Fruit fly (Drosophila melanogaster) whole organism, embryonic: ENCODE results near the gene CNMaR.

Experiments
- ATbp ChIP-seq: fragments of 200-800 bp; sonication (Bioruptor generic); optimal IDR thresholded peaks from 2 replicates; lab custom pipeline; 2017; ENCODE audit warnings: missing biosample characterization, mild to moderate bottlenecking, missing genetic modification characterization, missing genetic modification reagents
- Adf1 ChIP-seq: fragments of 200-800 bp; sonication (Bioruptor generic); IDR thresholded peaks from 2 replicates; pipeline ENCODE4 v1.3.6; 2022; ENCODE audit warnings: missing biosample characterization, missing genetic modification characterization
- Atf3 ChIP-seq: fragments of 200-800 bp; sonication (Bioruptor generic); optimal IDR thresholded peaks from 3 replicates; lab custom pipeline; 2016; ENCODE audit warnings: missing biosample characterization, missing genetic modification characterization
- CG10321 ChIP-seq: fragments of 200-800 bp; sonication (Bioruptor generic); IDR thresholded peaks from 2 replicates; pipeline ENCODE4 v1.3.6; 2022; ENCODE audit warnings: missing biosample characterization, missing genetic modification characterization
- CG10431 ChIP-seq: fragments of 200-800 bp; sonication (Bioruptor generic); optimal IDR thresholded peaks from 3 replicates; lab custom pipeline; 2018; ENCODE audit warnings: missing biosample characterization, mild to moderate bottlenecking, missing genetic modification characterization
- CG10565 ChIP-seq: fragments of 200-800 bp; sonication (Bioruptor generic); optimal IDR thresholded peaks from 3 replicates; lab custom pipeline; 2016; ENCODE audit warnings: missing biosample characterization, mild to moderate bottlenecking, missing genetic modification characterization
- CG11398 ChIP-seq: fragments of 200-800 bp; sonication (Bioruptor generic); optimal IDR thresholded peaks from 2 replicates; lab custom pipeline; 2016; ENCODE audit warnings: missing biosample characterization, missing genetic modification characterization
- CG13424 ChIP-seq: fragments of 200-800 bp; sonication (Bioruptor generic); optimal IDR thresholded peaks from 2 replicates; lab custom pipeline; 2019; ENCODE audit warnings: missing biosample characterization, mild to moderate bottlenecking, missing genetic modification characterization, moderate library complexity
- CG13624 ChIP-seq: fragments of 200-800 bp; sonication (Bioruptor generic); optimal IDR thresholded peaks from 2 replicates; lab custom pipeline; 2016; ENCODE audit warnings: missing biosample characterization, missing genetic modification characterization
- CG13894 ChIP-seq: fragments of 200-800 bp; sonication (Bioruptor generic); optimal IDR thresholded peaks from 3 replicates; lab custom pipeline; 2018; ENCODE audit warnings: missing biosample characterization, mild to moderate bottlenecking, missing genetic modification characterization, moderate library complexity
- CG17328 ChIP-seq: fragments of 200-800 bp; sonication (Bioruptor generic); IDR thresholded peaks from 2 replicates; pipeline ENCODE4 v1.3.6; 2022; ENCODE audit warnings: missing biosample characterization, missing genetic modification characterization
- CG18011 ChIP-seq: fragments of 200-800 bp; sonication (Bioruptor generic); optimal IDR thresholded peaks from 2 replicates; lab custom pipeline; 2017; ENCODE audit warnings: missing biosample characterization, missing genetic modification characterization, mild to moderate bottlenecking, moderate library complexity, missing genotype
- CG18599 ChIP-seq: fragments of 200-800 bp; sonication (Bioruptor generic); optimal IDR thresholded peaks from 3 replicates; lab custom pipeline; 2017; ENCODE audit warnings: missing biosample characterization, missing genetic modification characterization, mild to moderate bottlenecking, moderate library complexity, missing genetic modification reagents
- CG30403 ChIP-seq: fragments of 200-800 bp; sonication (Bioruptor generic); optimal IDR thresholded peaks from 3 replicates; lab custom pipeline; 2016; ENCODE audit warnings: missing biosample characterization, missing genetic modification characterization
- CG31388 ChIP-seq: fragments of 200-800 bp; sonication (Bioruptor generic); optimal IDR thresholded peaks from 2 replicates; lab custom pipeline; 2016; ENCODE audit warnings: missing biosample characterization, missing genetic modification characterization
- CG3281 ChIP-seq: fragments of 200-800 bp; sonication (Bioruptor generic); optimal IDR thresholded peaks from 3 replicates; lab custom pipeline; 2017; ENCODE audit warnings: missing biosample characterization, mild to moderate bottlenecking, missing genetic modification characterization
- CG33557 ChIP-seq: fragments of 200-800 bp; sonication (Bioruptor generic); optimal IDR thresholded peaks from 2 replicates; lab custom pipeline; 2019; ENCODE audit warnings: missing biosample characterization, mild to moderate bottlenecking, missing genetic modification characterization, moderate library complexity
- CG4424 ChIP-seq: fragments of 200-800 bp; sonication (Bioruptor generic); optimal IDR thresholded peaks from 3 replicates; lab custom pipeline; 2016; ENCODE audit warnings: missing biosample characterization, missing genetic modification characterization
- CG5953 ChIP-seq: fragments of 200-800 bp; sonication (Bioruptor generic); IDR thresholded peaks from 2 replicates; pipeline ENCODE4 v1.3.6; 2022; ENCODE audit warnings: missing biosample characterization, missing genetic modification characterization
- CG6765 ChIP-seq: fragments of 200-800 bp; sonication (Bioruptor generic); optimal IDR thresholded peaks from 3 replicates; lab custom pipeline; 2017; ENCODE audit warnings: missing biosample characterization, mild to moderate bottlenecking, missing genetic modification characterization
- CG7786 ChIP-seq: fragments of 200-800 bp; sonication (Bioruptor generic); optimal IDR thresholded peaks from 2 replicates; lab custom pipeline; 2016; ENCODE audit warnings: missing biosample characterization, missing genetic modification characterization
- CG8089 ChIP-seq: fragments of 200-800 bp; sonication (Bioruptor generic); optimal IDR thresholded peaks from 3 replicates; lab custom pipeline; 2016; ENCODE audit warnings: missing biosample characterization, missing genetic modification characterization
- CG8765 ChIP-seq: fragments of 200-800 bp; sonication (Bioruptor generic); IDR thresholded peaks from 2 replicates; pipeline ENCODE4 v1.3.6; 2022; ENCODE audit warnings: missing biosample characterization, missing genetic modification characterization
- CG9817 ChIP-seq: fragments of 200-800 bp; sonication (Bioruptor generic); optimal IDR thresholded peaks from 2 replicates; lab custom pipeline; 2018; ENCODE audit warnings: missing biosample characterization, mild to moderate bottlenecking, missing genetic modification characterization, moderate library complexity
- Dll ChIP-seq: fragments of 200-800 bp; sonication (Bioruptor generic); IDR thresholded peaks from 4 replicates; pipeline ENCODE4 v1.3.6; 2022; ENCODE audit warnings: missing biosample characterization, missing genetic modification characterization; ENCODE audit not compliant: partially characterized antibody
- E2f1 ChIP-seq: fragments of 200-800 bp; sonication (Bioruptor generic); IDR thresholded peaks from 2 replicates; pipeline ENCODE4 v1.3.6; 2022; ENCODE audit warnings: missing biosample characterization, missing genetic modification characterization
- Hmx ChIP-seq: fragments of 200-800 bp; sonication (Bioruptor generic); optimal IDR thresholded peaks from 2 replicates; lab custom pipeline; 2016; ENCODE audit warnings: missing biosample characterization, missing genetic modification characterization
- Hsf ChIP-seq: fragments of 200-800 bp; sonication (Bioruptor generic); optimal IDR thresholded peaks from 3 replicates; lab custom pipeline; 2016; ENCODE audit warnings: missing biosample characterization, missing genetic modification characterization
- MBD-R2 ChIP-seq: fragments of 200-800 bp; sonication (Bioruptor generic); IDR thresholded peaks from 2 replicates; pipeline ENCODE4 v1.3.6; 2022; ENCODE audit warnings: missing biosample characterization, missing genetic modification characterization
- Max ChIP-seq: fragments of 200-800 bp; sonication (Bioruptor generic); optimal IDR thresholded peaks from 2 replicates; lab custom pipeline; 2016; ENCODE audit warnings: missing biosample characterization, mild to moderate bottlenecking, missing genetic modification characterization
- Taf1 ChIP-seq: fragments of 200-800 bp; sonication (Bioruptor generic); IDR thresholded peaks from 2 replicates; pipeline ENCODE4 v1.3.6; 2022; ENCODE audit warnings: missing biosample characterization, missing genetic modification characterization
- Tbp ChIP-seq: fragments of >200 bp; optimal IDR thresholded peaks from 2 replicates; lab custom pipeline; 2018; ENCODE audit warnings: missing biosample characterization, missing genetic modification characterization
- Vsx1 ChIP-seq: fragments of 200-800 bp; sonication (Bioruptor generic); optimal IDR thresholded peaks from 2 replicates; lab custom pipeline; 2017; ENCODE audit warnings: missing biosample characterization, mild to moderate bottlenecking, missing genetic modification characterization, missing genetic modification reagents
- bab2 ChIP-seq: fragments of 200-800 bp; sonication (Bioruptor generic); optimal IDR thresholded peaks from 2 replicates; lab custom pipeline; 2016; ENCODE audit warnings: missing biosample characterization, missing genetic modification characterization
- bsh ChIP-seq, 2 experiments: fragments of 200-800 bp; sonication (Bioruptor generic); optimal IDR thresholded peaks; 2 replicates each; lab custom pipeline; 2017 to 2018; ENCODE audit warnings: mild to moderate bottlenecking in 2 of 2, missing biosample characterization in 2 of 2, missing genetic modification characterization in 2 of 2, moderate library complexity in 1 of 2
- btn ChIP-seq: fragments of 200-800 bp; sonication (Bioruptor generic); optimal IDR thresholded peaks from 2 replicates; lab custom pipeline; 2016; ENCODE audit warnings: missing biosample characterization, missing genetic modification characterization
- crc ChIP-seq: fragments of 200-800 bp; sonication (Bioruptor generic); optimal IDR thresholded peaks from 2 replicates; lab custom pipeline; 2016; ENCODE audit warnings: missing biosample characterization, missing genetic modification characterization
- exex ChIP-seq: fragments of 200-800 bp; sonication (Bioruptor generic); optimal IDR thresholded peaks from 4 replicates; lab custom pipeline; 2018; ENCODE audit warnings: missing biosample characterization, mild to moderate bottlenecking, missing genetic modification characterization, moderate library complexity
- her ChIP-seq: fragments of 200-800 bp; sonication (Bioruptor generic); optimal IDR thresholded peaks from 2 replicates; lab custom pipeline; 2016; ENCODE audit warnings: missing biosample characterization, missing genetic modification characterization
- ken ChIP-seq: fragments of 200-800 bp; sonication (Bioruptor generic); IDR thresholded peaks from 3 replicates; pipeline ENCODE4 v1.3.6; 2022; ENCODE audit warnings: missing biosample characterization, missing genetic modification characterization
- luna ChIP-seq: fragments of 200-800 bp; sonication (Bioruptor generic); optimal IDR thresholded peaks from 2 replicates; lab custom pipeline; 2016; ENCODE audit warnings: missing biosample characterization, missing genetic modification characterization
- org-1 ChIP-seq: fragments of 200-800 bp; sonication (Bioruptor generic); optimal IDR thresholded peaks from 2 replicates; lab custom pipeline; 2017; ENCODE audit warnings: missing biosample characterization, missing genetic modification characterization
- prd ChIP-seq, 3 experiments: fragments of >200 bp in 2 of 3; fragments of 200-800 bp in 1 of 3; sonication (Bioruptor generic) in 1 of 3; optimal IDR thresholded peaks in 2 of 3; IDR thresholded peaks in 1 of 3; 2 replicates in 2 of 3; 3 replicates in 1 of 3; pipeline versions ENCODE4 v1.3.6 to Lab custom; 2017 to 2022; ENCODE audit warnings: missing biosample characterization in 1 of 3, missing genetic modification characterization in 1 of 3
- row ChIP-seq: fragments of 200-800 bp; sonication (Bioruptor generic); IDR thresholded peaks from 3 replicates; pipeline ENCODE4 v1.3.6; 2022; ENCODE audit warnings: missing biosample characterization, missing genetic modification characterization
- scrt ChIP-seq: fragments of 200-800 bp; sonication (Bioruptor generic); optimal IDR thresholded peaks from 2 replicates; lab custom pipeline; 2018; ENCODE audit warnings: missing biosample characterization, mild to moderate bottlenecking, missing genetic modification characterization, moderate library complexity
- seq ChIP-seq: fragments of 200-800 bp; sonication (Bioruptor generic); IDR thresholded peaks from 2 replicates; pipeline ENCODE4 v1.3.6; 2022; ENCODE audit warnings: missing biosample characterization, missing genetic modification characterization
- slbo ChIP-seq: fragments of 200-800 bp; sonication (Bioruptor generic); IDR thresholded peaks from 2 replicates; pipeline ENCODE4 v1.3.6; 2022; ENCODE audit warnings: missing biosample characterization, missing genetic modification characterization
- stwl ChIP-seq: fragments of 200-800 bp; sonication (Bioruptor generic); optimal IDR thresholded peaks from 3 replicates; lab custom pipeline; 2018; ENCODE audit warnings: missing biosample characterization, mild to moderate bottlenecking, missing genetic modification characterization, moderate library complexity
- tup ChIP-seq: fragments of 200-800 bp; sonication (Bioruptor generic); optimal IDR thresholded peaks from 2 replicates; lab custom pipeline; 2016; ENCODE audit warnings: missing biosample characterization, mild to moderate bottlenecking, missing genetic modification characterization, moderate library complexity

Gene CNMaR

DNA sequence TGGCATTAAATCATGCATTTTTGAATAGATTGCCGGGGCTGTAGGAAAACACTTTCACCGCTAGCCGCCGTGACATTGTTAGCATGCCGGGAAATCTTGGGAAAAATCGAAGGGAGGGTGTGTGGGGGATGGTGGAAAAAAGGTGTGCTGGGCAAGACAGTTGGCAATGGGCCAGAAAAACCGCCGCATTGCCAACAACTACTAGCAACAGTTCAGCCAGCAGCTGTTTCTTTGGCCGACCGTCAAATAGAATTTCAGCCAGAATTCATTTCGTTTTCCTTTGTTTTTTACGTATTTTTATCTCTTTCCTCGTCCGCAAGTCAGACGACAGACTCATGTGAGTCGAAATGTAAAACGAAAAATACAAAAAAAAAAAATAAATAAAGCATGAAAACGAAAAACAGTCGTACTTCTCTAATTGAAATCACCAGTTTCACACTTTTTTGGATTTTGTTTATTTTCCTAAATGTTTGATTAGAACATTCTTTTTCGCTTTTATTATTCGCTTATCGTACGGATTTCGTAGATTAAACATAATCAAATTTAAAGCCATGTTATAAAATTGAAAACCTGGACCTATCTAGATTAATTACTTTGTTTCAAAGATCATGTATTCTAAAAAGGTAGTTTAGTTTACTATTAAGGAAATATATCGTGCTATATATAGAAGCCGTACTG, 47.0 kb downstream of the CNMaR start (continued):
- TF ChIP-seq prd (optimal IDR thresholded peaks at IDR 0.05; lab: Kevin White, UChicago) (no peak), prd (GFP tag; IDR thresholded peaks at IDR 0.05; lab: Robert Waterston, UW) (peak; percentile 18; the same call in 1 of the 3 replicates), Hmx (GFP tag; lab: Kevin White, UChicago) (peak; percentile 30), Vsx1 (no peak), row (GFP tag; lab: Robert Waterston, UW) (peak; percentile 62), her (GFP tag; lab: Kevin White, UChicago) (no peak), CG13424 (tag; lab: Kevin White, UChicago) (peak; percentile 53), CG9817 (tag; lab: Kevin White, UChicago) (peak; percentile 18), CG18599 (GFP tag; lab: Kevin White, UChicago) (peak; percentile 73), scrt (peak; percentile 56), slbo (GFP tag; lab: Robert Waterston, UW) (peak; percentile 35), CG4424 (GFP tag; lab: Kevin White, UChicago) (no peak), luna (GFP tag; lab: Kevin White, UChicago) (no peak)

DNA sequence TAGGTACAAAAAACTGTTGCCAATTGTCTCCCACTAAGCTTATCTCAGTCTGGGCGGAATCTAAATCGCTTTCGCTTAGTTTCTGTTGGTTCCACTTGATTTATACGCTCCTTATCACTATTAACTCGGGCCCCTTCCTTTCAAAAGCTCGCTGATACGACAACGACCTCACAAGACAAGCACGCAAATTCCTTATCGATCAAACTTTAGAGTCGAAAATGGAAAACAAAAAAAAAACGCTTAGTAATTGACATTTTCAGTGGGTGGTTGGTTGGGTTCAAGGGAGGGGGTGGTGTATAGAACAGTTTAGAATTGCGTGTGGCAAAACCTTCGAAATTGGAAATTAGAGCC, 47.5 kb downstream of the CNMaR start:
- TF ChIP-seq Taf1 (GFP tag; lab: Robert Waterston, UW) (no peak), bab2 (GFP tag; lab: Kevin White, UChicago) (no peak), Dll (GFP tag; lab: Robert Waterston, UW) (no peak), CG10431 (GFP tag; lab: Kevin White, UChicago) (no peak), CG10321 (GFP tag; lab: Robert Waterston, UW) (no peak), CG5953 (GFP tag; lab: Robert Waterston, UW) (no peak), exex (tag; lab: Kevin White, UChicago) (peak; percentile 97), CG8765 (GFP tag; lab: Robert Waterston, UW) (no peak), CG17328 (GFP tag; lab: Robert Waterston, UW) (no peak), Max (GFP tag; lab: Kevin White, UChicago) (no peak), CG6765 (GFP tag; lab: Kevin White, UChicago) (no peak), CG13894 (tag; lab: Kevin White, UChicago) (no peak), tup (no peak), ATbp (GFP tag; lab: Kevin White, UChicago) (no peak), Adf1 (peak; percentile 4; the same call in 1 of the 2 replicates), CG31388 (no peak), CG30403 (GFP tag; lab: Kevin White, UChicago) (no peak), org-1 (no peak), btn (GFP tag; lab: Kevin White, UChicago) (no peak), stwl (tag; lab: Kevin White, UChicago) (no peak), E2f1 (GFP tag; lab: Robert Waterston, UW) (no peak), CG18011 (GFP tag; lab: Kevin White, UChicago) (peak; percentile 96), CG10565 (GFP tag; lab: Kevin White, UChicago) (no peak), Tbp (GFP tag; lab: Kevin White, UChicago) (no peak), slbo (GFP tag; lab: Robert Waterston, UW) (no peak), seq (GFP tag; lab: Robert Waterston, UW) (no peak), CG3281 (GFP tag; lab: Kevin White, UChicago) (peak; percentile 7), Hsf (GFP tag; lab: Kevin White, UChicago) (no peak), CG7786 (no peak), bsh (GFP tag; optimal IDR thresholded peaks at IDR 0.05; lab: Kevin White, UChicago) (no peak), ken (GFP tag; lab: Robert Waterston, UW) (no peak), CG33557 (no peak), MBD-R2 (GFP tag; lab: Robert Waterston, UW) (0 out of 2 replicates have a peak, but pooled peaks have one; percentile 5), CG13624 (GFP tag; lab: Kevin White, UChicago) (no peak), crc (GFP tag; lab: Kevin White, UChicago) (no peak), CG11398 (GFP tag; lab: Kevin White, UChicago) (no peak), Atf3 (GFP tag; lab: Kevin White, UChicago) (no peak), CG8089 (GFP tag; lab: Kevin White, UChicago) (no peak)
